Worm (Caenorhabditis elegans) whole organism, L3 larva: ENCODE data around the gene ZC13.10.

Experiments used
- R02D3.7 ChIP-seq: fragments of 150-350 bp; optimal IDR thresholded peaks from 2 replicates; lab custom pipeline; 2014; ENCODE audit warnings: missing biosample characterization, missing genetic modification characterization
- ZK546.5 ChIP-seq: sonication (generic microtip); optimal IDR thresholded peaks from 2 replicates; lab custom pipeline; 2017; ENCODE audit warnings: missing biosample characterization, missing genetic modification characterization
- aly-2 ChIP-seq: fragments of 150-350 bp; optimal IDR thresholded peaks from 2 replicates; lab custom pipeline; 2014; ENCODE audit warnings: missing biosample characterization, missing genetic modification characterization
- ama-1 ChIP-seq: fragments of 150-350 bp; optimal IDR thresholded peaks from 2 replicates; lab custom pipeline; 2018
- ceh-16 ChIP-seq: sonication (generic microtip); optimal IDR thresholded peaks from 2 replicates; lab custom pipeline; 2017; ENCODE audit warnings: missing biosample characterization, missing genetic modification characterization
- ceh-28 ChIP-seq: fragments of 150-350 bp; optimal IDR thresholded peaks from 2 replicates; lab custom pipeline; 2014; ENCODE audit warnings: missing biosample characterization, missing genetic modification reagents, missing genetic modification characterization
- ceh-82 ChIP-seq: fragments of 150-350 bp; optimal IDR thresholded peaks from 2 replicates; lab custom pipeline; 2014; ENCODE audit warnings: missing biosample characterization, missing genetic modification characterization
- ceh-9 ChIP-seq: sonication (generic microtip); optimal IDR thresholded peaks from 2 replicates; lab custom pipeline; 2018; ENCODE audit warnings: missing biosample characterization, missing genetic modification characterization
- daf-12 ChIP-seq: fragments of 150-350 bp; optimal IDR thresholded peaks from 2 replicates; lab custom pipeline; 2014; ENCODE audit warnings: missing biosample characterization, missing genetic modification reagents, missing genetic modification characterization
- egl-5 ChIP-seq: fragments of 150-350 bp; optimal IDR thresholded peaks from 2 replicates; lab custom pipeline; 2017; ENCODE audit warnings: missing biosample characterization, missing genetic modification reagents, missing genetic modification characterization, inconsistent platforms
- elt-1 ChIP-seq: fragments of 150-350 bp; optimal IDR thresholded peaks from 2 replicates; lab custom pipeline; 2014; ENCODE audit warnings: missing biosample characterization, missing genetic modification characterization
- elt-2 ChIP-seq: sonication (generic microtip); optimal IDR thresholded peaks from 2 replicates; lab custom pipeline; 2016; ENCODE audit warnings: missing genetic modification reagents, mild to moderate bottlenecking, missing genetic modification characterization, missing compliant biosample characterization
- elt-3 ChIP-seq, 3 experiments: fragments of 150-350 bp in 1 of 3; sonication (generic microtip) in 2 of 3; optimal IDR thresholded peaks; 2 replicates in 2 of 3; 4 replicates in 1 of 3; lab custom pipeline; 2014 to 2017; ENCODE audit warnings: missing biosample characterization in 3 of 3, missing genetic modification characterization in 3 of 3
- eor-1 ChIP-seq, 2 experiments: fragments of 150-350 bp; optimal IDR thresholded peaks; 2 replicates each; lab custom pipeline; 2014 to 2018; ENCODE audit warnings: missing biosample characterization in 2 of 2, missing genetic modification characterization in 2 of 2
- fkh-2 ChIP-seq: fragments of 150-350 bp; optimal IDR thresholded peaks from 2 replicates; lab custom pipeline; 2014; ENCODE audit warnings: missing biosample characterization, missing genetic modification reagents, missing genetic modification characterization
- fos-1 ChIP-seq: fragments of 150-350 bp; optimal IDR thresholded peaks from 2 replicates; lab custom pipeline; 2014; ENCODE audit warnings: missing biosample characterization, missing genetic modification characterization
- hmg-11 ChIP-seq: sonication (generic microtip); optimal IDR thresholded peaks from 2 replicates; lab custom pipeline; 2016; ENCODE audit warnings: missing genetic modification characterization, missing compliant biosample characterization
- jun-1 ChIP-seq: fragments of 150-350 bp; optimal IDR thresholded peaks from 2 replicates; lab custom pipeline; 2014; ENCODE audit warnings: missing biosample characterization, missing genetic modification reagents, missing genetic modification characterization
- lin-15B ChIP-seq: fragments of 150-350 bp; optimal IDR thresholded peaks from 2 replicates; lab custom pipeline; 2014; ENCODE audit warnings: missing biosample characterization, missing genetic modification characterization
- lin-39 ChIP-seq: fragments of 150-350 bp; optimal IDR thresholded peaks from 2 replicates; lab custom pipeline; 2018; ENCODE audit warnings: missing biosample characterization, missing genetic modification reagents, missing genetic modification characterization
- lsy-12 ChIP-seq: sonication (generic microtip); optimal IDR thresholded peaks from 2 replicates; lab custom pipeline; 2016; ENCODE audit warnings: mild to moderate bottlenecking, missing genetic modification characterization, missing compliant biosample characterization
- mdl-1 ChIP-seq: fragments of 150-350 bp; optimal IDR thresholded peaks from 2 replicates; lab custom pipeline; 2014; ENCODE audit warnings: missing biosample characterization, missing genetic modification characterization
- mml-1 ChIP-seq: fragments of 150-350 bp; sonication (generic microtip); optimal IDR thresholded peaks from 3 replicates; lab custom pipeline; 2014; ENCODE audit warnings: missing biosample characterization, missing genetic modification characterization
- nfya-1 ChIP-seq: sonication (generic microtip); optimal IDR thresholded peaks from 2 replicates; lab custom pipeline; 2017; ENCODE audit warnings: missing genetic modification characterization, mild to moderate bottlenecking, missing compliant biosample characterization, antibody characterized with exemption, moderate library complexity; ENCODE audit not compliant: insufficient read depth
- nhr-11 ChIP-seq: fragments of 150-350 bp; optimal IDR thresholded peaks from 2 replicates; lab custom pipeline; 2014; ENCODE audit warnings: missing biosample characterization, missing genetic modification characterization
- nhr-12 ChIP-seq: fragments of 150-350 bp; optimal IDR thresholded peaks from 2 replicates; lab custom pipeline; 2014; ENCODE audit warnings: missing biosample characterization, missing genetic modification characterization
- nhr-23 ChIP-seq: fragments of 150-350 bp; optimal IDR thresholded peaks from 2 replicates; lab custom pipeline; 2014; ENCODE audit warnings: missing biosample characterization, missing genetic modification reagents, missing genetic modification characterization
- nhr-237 ChIP-seq: fragments of 150-350 bp; optimal IDR thresholded peaks from 2 replicates; lab custom pipeline; 2014; ENCODE audit warnings: missing biosample characterization, missing genetic modification characterization
- nhr-25 ChIP-seq: sonication (generic microtip); optimal IDR thresholded peaks from 2 replicates; lab custom pipeline; 2017; ENCODE audit warnings: missing biosample characterization, missing genetic modification characterization
- nhr-28 ChIP-seq: fragments of 150-350 bp; optimal IDR thresholded peaks from 2 replicates; lab custom pipeline; 2014; ENCODE audit warnings: missing biosample characterization, missing genetic modification characterization
- nhr-43 ChIP-seq: sonication (generic microtip); optimal IDR thresholded peaks from 2 replicates; lab custom pipeline; 2016; ENCODE audit warnings: mild to moderate bottlenecking, missing genetic modification characterization, missing compliant biosample characterization; ENCODE audit not compliant: poor library complexity, severe bottlenecking
- nhr-67 ChIP-seq: fragments of 150-350 bp; optimal IDR thresholded peaks from 2 replicates; lab custom pipeline; 2014; ENCODE audit warnings: missing biosample characterization, missing genetic modification characterization
- nhr-76 ChIP-seq: fragments of 150-350 bp; sonication (generic microtip); optimal IDR thresholded peaks from 5 replicates; lab custom pipeline; 2014; ENCODE audit warnings: missing biosample characterization, missing genetic modification characterization
- nhr-77 ChIP-seq: fragments of 150-350 bp; optimal IDR thresholded peaks from 2 replicates; lab custom pipeline; 2014; ENCODE audit warnings: missing biosample characterization, missing genetic modification characterization
- pha-4 ChIP-seq: fragments of 150-350 bp; optimal IDR thresholded peaks from 2 replicates; lab custom pipeline; 2014; ENCODE audit warnings: missing biosample characterization, missing genetic modification reagents, missing genetic modification characterization
- pqm-1 ChIP-seq: fragments of 150-350 bp; optimal IDR thresholded peaks from 2 replicates; lab custom pipeline; 2017; ENCODE audit warnings: missing biosample characterization, missing genetic modification characterization, inconsistent platforms
- sea-2 ChIP-seq: fragments of 150-350 bp; sonication (generic microtip); optimal IDR thresholded peaks from 4 replicates; lab custom pipeline; 2014; ENCODE audit warnings: missing biosample characterization, missing genetic modification reagents, missing genetic modification characterization
- skn-1 ChIP-seq: fragments of 150-350 bp; optimal IDR thresholded peaks from 2 replicates; lab custom pipeline; 2014; ENCODE audit warnings: missing biosample characterization, missing genetic modification characterization
- snpc-4 ChIP-seq: fragments of 150-350 bp; optimal IDR thresholded peaks from 2 replicates; lab custom pipeline; 2014; ENCODE audit warnings: missing biosample characterization, missing genetic modification characterization
- unc-39 ChIP-seq: sonication (generic microtip); optimal IDR thresholded peaks from 4 replicates; lab custom pipeline; 2017; ENCODE audit warnings: missing biosample characterization, missing genetic modification characterization
- unc-62 ChIP-seq: fragments of 150-350 bp; sonication (generic microtip); optimal IDR thresholded peaks from 4 replicates; lab custom pipeline; 2014; ENCODE audit warnings: missing biosample characterization, missing genetic modification reagents, missing genetic modification characterization
- ztf-11 ChIP-seq: fragments of 150-350 bp; optimal IDR thresholded peaks from 2 replicates; lab custom pipeline; 2014; ENCODE audit warnings: missing biosample characterization, missing genetic modification characterization
- ztf-4 ChIP-seq: fragments of 150-350 bp; optimal IDR thresholded peaks from 2 replicates; lab custom pipeline; 2014; ENCODE audit warnings: missing biosample characterization, missing genetic modification characterization

The ZC13.10 gene

DNA sequence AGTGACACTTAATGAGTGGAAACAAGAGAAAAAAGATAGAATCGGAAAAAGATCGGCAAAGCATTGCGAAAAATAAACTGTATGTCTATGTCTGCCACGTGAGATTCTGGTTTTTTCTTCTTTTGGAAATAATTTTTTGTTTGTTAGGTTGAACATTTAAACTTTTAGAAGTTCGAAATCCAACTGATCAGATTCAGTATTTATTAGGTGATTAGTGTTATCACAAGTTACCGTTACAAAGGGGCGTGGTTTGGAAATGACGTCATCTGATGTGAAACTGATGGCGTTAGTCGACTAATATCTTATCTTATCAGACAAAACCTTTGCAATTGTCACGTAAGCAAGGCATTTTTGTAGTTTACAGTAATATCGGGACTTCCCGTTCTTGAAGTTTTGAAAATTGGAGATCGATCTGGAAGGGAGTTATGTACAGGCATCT is 38.1 kb downstream of the ZC13.10 start (continued):
- TF ChIP-seq nhr-76 (no peak), nhr-237 (tag; lab: Kevin White, UChicago) (no peak)

DNA sequence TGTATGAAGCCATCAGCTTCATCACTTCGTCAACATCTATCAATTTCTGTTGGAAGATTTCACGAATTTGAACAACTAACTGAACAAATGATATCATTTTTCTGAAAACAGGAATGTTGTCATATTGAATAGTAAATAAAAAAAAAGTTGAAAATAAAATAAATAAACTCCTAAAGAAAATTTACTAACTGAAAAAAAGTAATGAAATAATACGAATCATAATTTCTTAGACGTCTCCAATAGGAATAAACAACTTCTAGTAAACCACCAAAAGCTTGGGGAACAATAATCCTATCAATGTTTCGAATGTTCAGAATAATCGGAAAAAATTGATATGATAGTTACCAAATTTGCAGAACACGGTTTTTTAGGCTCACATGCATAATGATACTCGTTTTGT is 38.9 kb downstream of the ZC13.10 start, which contains the start of gene cdo-1:
cdo-1 (minus strand) TSS at position 101 of the 400 bp plus-strand sequence.
- TF ChIP-seq nfya-1 (tag; lab: Kevin White, UChicago) = no peak
- TF ChIP-seq ceh-16 = no peak
- no peak for TF ChIP-seq mdl-1 (tag; lab: Kevin White, UChicago)
- TF ChIP-seq snpc-4 (tag; lab: Kevin White, UChicago) = no peak
- no peak for TF ChIP-seq elt-3 (tag; optimal IDR thresholded peaks at IDR 0.05; lab: Kevin White, UChicago)
- no peak for TF ChIP-seq ceh-82 (tag; lab: Kevin White, UChicago)
- TF ChIP-seq unc-39 (tag; lab: Kevin White, UChicago) = no peak
- no peak for TF ChIP-seq fos-1 (tag; lab: Kevin White, UChicago)
- no peak for TF ChIP-seq nhr-28
- no peak for TF ChIP-seq lsy-12 (tag; lab: Kevin White, UChicago)
- no peak for TF ChIP-seq aly-2 (tag; lab: Kevin White, UChicago)
- no peak for TF ChIP-seq skn-1
- TF ChIP-seq hmg-11 (tag; lab: Kevin White, UChicago) = no peak
- TF ChIP-seq pqm-1 (tag; lab: Kevin White, UChicago) = no peak

DNA sequence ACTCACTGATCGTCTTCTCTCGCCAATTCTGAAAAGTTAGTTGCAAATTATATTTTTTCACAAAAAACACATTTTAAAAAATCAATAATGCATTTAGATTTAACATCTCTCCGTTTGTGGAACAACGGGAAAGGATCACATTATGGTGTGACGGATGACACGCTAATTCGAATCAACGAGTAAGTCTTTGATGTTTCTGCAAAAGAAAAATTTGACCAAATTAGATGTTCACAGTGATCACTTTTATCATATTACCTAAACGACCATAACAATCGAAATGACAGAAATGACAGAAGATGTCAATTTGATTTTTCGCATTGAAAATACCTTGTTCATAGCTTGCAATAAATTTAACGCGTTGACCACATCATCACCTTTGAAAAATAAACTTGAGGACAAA is 41.0 kb downstream of the ZC13.10 start:
- TF ChIP-seq ztf-11 = no peak
- no peak for TF ChIP-seq sea-2 (GFP tag; lab: Kevin White, UChicago)
- TF ChIP-seq unc-62 (GFP tag; lab: Kevin White, UChicago) = no peak
- TF ChIP-seq ama-1 (lab: Kevin White, UChicago) = no peak
- no peak for TF ChIP-seq fos-1 (tag; lab: Kevin White, UChicago)
- no peak for TF ChIP-seq aly-2 (tag; lab: Kevin White, UChicago)
- TF ChIP-seq nhr-67 (tag; lab: Kevin White, UChicago) = no peak
- TF ChIP-seq R02D3.7 = no peak
- TF ChIP-seq ceh-28 (tag; lab: Kevin White, UChicago) = no peak
- no peak for TF ChIP-seq hmg-11 (tag; lab: Kevin White, UChicago)
- no peak for TF ChIP-seq nhr-28
- no peak for TF ChIP-seq nhr-237 (tag; lab: Kevin White, UChicago)
- no peak for TF ChIP-seq ztf-4 (tag; lab: Kevin White, UChicago)
- TF ChIP-seq nhr-12 (tag; lab: Kevin White, UChicago) = no peak
- TF ChIP-seq egl-5 = no peak
- no peak for TF ChIP-seq mml-1 (tag; lab: Kevin White, UChicago)
- TF ChIP-seq nhr-43 = no peak
- TF ChIP-seq lin-39 = no peak

DNA sequence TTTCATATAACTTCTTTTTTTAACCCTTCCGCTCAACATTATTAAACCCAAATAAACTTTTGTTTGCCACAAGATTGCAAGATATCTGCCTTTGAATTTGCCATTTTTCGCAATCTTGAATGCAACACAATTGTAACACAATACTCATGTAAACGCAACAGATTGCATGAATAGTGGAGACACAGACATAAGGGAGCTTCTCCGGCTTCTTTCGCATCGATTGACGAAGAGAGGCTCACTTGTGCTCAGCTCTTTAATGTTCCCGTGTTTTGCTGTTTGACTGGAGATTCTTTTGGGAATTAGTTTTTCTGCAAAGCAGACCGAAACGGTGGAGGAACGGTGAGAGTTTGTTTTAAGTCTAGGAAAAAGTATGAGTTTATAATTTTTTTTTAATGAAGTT is 43.0 kb downstream of the ZC13.10 start, which contains the start of gene F56F10.2:
F56F10.2 (plus strand) TSS at position 215 of the 400 bp plus-strand sequence.
- no peak for TF ChIP-seq skn-1
- TF ChIP-seq lin-39 = peak; percentile 65
- TF ChIP-seq elt-1 (tag; lab: Kevin White, UChicago) = peak; percentile 14
- no peak for TF ChIP-seq jun-1 (tag; lab: Kevin White, UChicago)
- TF ChIP-seq pha-4 (tag; lab: Kevin White, UChicago) = no peak
- no peak for TF ChIP-seq nhr-23
- no peak for TF ChIP-seq ceh-9
- TF ChIP-seq egl-5 = no peak
- no peak for TF ChIP-seq ceh-16
- no peak for TF ChIP-seq lin-15B (tag; lab: Kevin White, UChicago)
- TF ChIP-seq fkh-2 = no peak
- TF ChIP-seq daf-12 (tag; lab: Kevin White, UChicago) = no peak
- TF ChIP-seq ZK546.5 (tag; lab: Kevin White, UChicago) = no peak
- TF ChIP-seq ceh-28 (tag; lab: Kevin White, UChicago) = no peak
- TF ChIP-seq eor-1 (tag; optimal IDR thresholded peaks at IDR 0.05; lab: Kevin White, UChicago) = no peak
- peak; percentile 30 for TF ChIP-seq hmg-11 (tag; lab: Kevin White, UChicago)
- TF ChIP-seq elt-2 (tag; lab: Kevin White, UChicago) = no peak
- TF ChIP-seq unc-39 (tag; lab: Kevin White, UChicago) = no peak
- no peak for TF ChIP-seq lsy-12 (tag; lab: Kevin White, UChicago)
- TF ChIP-seq ztf-11 = no peak
- TF ChIP-seq nhr-77 = no peak
- TF ChIP-seq nhr-11 (tag; lab: Kevin White, UChicago) = no peak
- peak; percentile 51 for TF ChIP-seq nfya-1 (tag; lab: Kevin White, UChicago)
- TF ChIP-seq nhr-28 = no peak
- no peak for TF ChIP-seq nhr-25 (tag; lab: Kevin White, UChicago)
- TF ChIP-seq nhr-67 (tag; lab: Kevin White, UChicago) = no peak
- no peak for TF ChIP-seq aly-2 (tag; lab: Kevin White, UChicago)
- no peak for TF ChIP-seq nhr-76
